Worm (Caenorhabditis elegans) whole organism, midembryonic: ENCODE results near the gene Y26E6A.3.

Experiments used
- T22C8.4 ChIP-seq: fragments of 200-800 bp; sonication (Bioruptor generic); IDR thresholded peaks from 2 replicates; pipeline ENCODE4 v1.3.6; 2022; ENCODE audit warnings: missing genetic modification characterization, missing compliant biosample characterization
- cog-1 ChIP-seq: sonication (generic microtip); optimal IDR thresholded peaks from 2 replicates; lab custom pipeline; 2016; ENCODE audit warnings: missing genetic modification characterization, missing compliant biosample characterization
- flt-1 ChIP-seq: fragments of 200-800 bp; sonication (Bioruptor generic); IDR thresholded peaks from 2 replicates; pipeline ENCODE4 v1.3.6; 2022; ENCODE audit warnings: missing genetic modification characterization, missing compliant biosample characterization
- klf-2 ChIP-seq: fragments of 200-800 bp; sonication (Bioruptor generic); conservative IDR thresholded peaks from 2 replicates; pipeline ENCODE4 v1.3.6; 2022; ENCODE audit warnings: missing genetic modification reagents, missing genetic modification characterization, missing compliant biosample characterization
- med-1 ChIP-seq: sonication (generic microtip); optimal IDR thresholded peaks from 2 replicates; lab custom pipeline; 2017; ENCODE audit warnings: missing genetic modification characterization, mild to moderate bottlenecking, missing compliant biosample characterization, antibody characterized with exemption, missing genetic modification reagents; ENCODE audit not compliant: insufficient read depth
- ref-1 ChIP-seq: fragments of 200-800 bp; sonication (Bioruptor generic); conservative IDR thresholded peaks from 2 replicates; pipeline ENCODE4 v1.3.6; 2022; ENCODE audit warnings: missing genetic modification reagents, missing genetic modification characterization, missing compliant biosample characterization
- ztf-23 ChIP-seq: fragments of 200-800 bp; sonication (Bioruptor generic); IDR thresholded peaks from 2 replicates; pipeline ENCODE4 v1.3.6; 2022; ENCODE audit warnings: missing genetic modification reagents, missing genetic modification characterization, missing compliant biosample characterization
- ztf-29 ChIP-seq: fragments of 200-800 bp; sonication (Bioruptor generic); IDR thresholded peaks from 2 replicates; pipeline ENCODE4 v1.3.6; 2022; ENCODE audit warnings: missing genetic modification reagents, missing genetic modification characterization, missing compliant biosample characterization

DNA sequence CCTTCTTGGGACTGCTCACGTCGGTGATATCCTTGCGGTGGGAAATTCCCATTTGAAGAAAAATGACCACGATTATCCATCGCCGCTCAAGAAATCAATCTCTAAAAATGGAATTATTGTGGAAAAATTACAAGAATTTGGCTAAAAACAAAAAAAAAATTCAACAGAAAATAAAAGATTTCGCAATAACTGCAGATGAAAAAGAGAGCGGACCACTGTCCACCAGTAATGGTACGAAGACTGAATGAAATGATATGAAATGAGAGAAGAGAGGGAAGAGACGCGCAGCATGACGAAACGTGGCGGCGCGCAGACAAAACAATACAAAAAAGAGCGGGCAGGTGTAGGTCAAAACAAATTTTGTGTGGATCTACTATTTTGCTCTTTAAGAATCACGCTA lies 19.8 kb upstream of the Y26E6A.3 start, which contains the start of gene meg-1:
- no peak for TF ChIP-seq med-1 (GFP tag; lab: Kevin White, UChicago)
- TF ChIP-seq ztf-23 (GFP tag; lab: Robert Waterston, UW), result no peak
- no peak for TF ChIP-seq flt-1 (GFP tag; lab: Robert Waterston, UW)
- no peak for TF ChIP-seq klf-2
- TF ChIP-seq ztf-29 (GFP tag; lab: Robert Waterston, UW), result no peak
- TF ChIP-seq ref-1 (GFP tag; lab: Robert Waterston, UW), result no peak
- TF ChIP-seq T22C8.4 (GFP tag; lab: Robert Waterston, UW), result no peak
- no peak for TF ChIP-seq cog-1 (tag; lab: Kevin White, UChicago)
